Worm (Caenorhabditis elegans) whole organism, mixed stage, embryonic: Measurements from ENCODE around the gene nspc-4.

Source experiments
- nhr-12 ChIP-seq: fragments of 150-350 bp; optimal IDR thresholded peaks from 2 replicates; lab custom pipeline; 2014; ENCODE audit warnings: missing biosample characterization, missing genetic modification characterization
- nhr-237 ChIP-seq: fragments of 150-350 bp; optimal IDR thresholded peaks from 2 replicates; lab custom pipeline; 2014; ENCODE audit warnings: missing biosample characterization, missing genetic modification characterization
- pha-4 ChIP-seq: fragments of 150-350 bp; optimal IDR thresholded peaks from 2 replicates; lab custom pipeline; 2018; ENCODE audit warnings: missing biosample characterization, missing genetic modification reagents, missing genetic modification characterization

- TF ChIP-seq nhr-12 (no peak), pha-4 (tag; lab: Kevin White, UChicago) (no peak), nhr-237 (tag; lab: Kevin White, UChicago) (no peak)
Observed at ce11 chrX:8585837-8586236, 47.7 kb upstream of the nspc-4 start, which contains the start of gene F18E9.3.
